Worm (Caenorhabditis elegans) whole organism, late embryonic: ENCODE data around the gene F22B5.10.
A peak's percentile ranks its signal among the peaks of the same experiment; 100 is the strongest.

Source experiments
- K09A11.1 ChIP-seq: sonication (generic microtip); optimal IDR thresholded peaks from 2 replicates; lab custom pipeline; 2017; ENCODE audit warnings: antibody characterized with exemption, mild to moderate bottlenecking, missing genetic modification characterization, missing compliant biosample characterization; ENCODE audit not compliant: insufficient read depth
- ama-1 ChIP-seq: fragments of 150-350 bp; optimal IDR thresholded peaks from 2 replicates; lab custom pipeline; 2014
- ceh-24 ChIP-seq: sonication (generic microtip); optimal IDR thresholded peaks from 2 replicates; lab custom pipeline; 2016; ENCODE audit warnings: mild to moderate bottlenecking, missing genetic modification characterization, missing compliant biosample characterization
- ceh-6 ChIP-seq: fragments of 200-800 bp; sonication (Bioruptor generic); optimal IDR thresholded peaks from 2 replicates; lab custom pipeline; 2018; ENCODE audit warnings: mild to moderate bottlenecking, missing genetic modification characterization, missing compliant biosample characterization
- elt-2 ChIP-seq: sonication (generic microtip); optimal IDR thresholded peaks from 2 replicates; lab custom pipeline; 2016; ENCODE audit warnings: missing genetic modification reagents, missing genetic modification characterization, missing compliant biosample characterization
- elt-4 ChIP-seq: sonication (generic microtip); optimal IDR thresholded peaks from 2 replicates; lab custom pipeline; 2016; ENCODE audit warnings: missing genetic modification characterization, missing compliant biosample characterization
- fkh-6 ChIP-seq: sonication (generic microtip); optimal IDR thresholded peaks from 2 replicates; lab custom pipeline; 2016; ENCODE audit warnings: missing genetic modification characterization, missing compliant biosample characterization
- lim-6 ChIP-seq: sonication (generic microtip); optimal IDR thresholded peaks from 2 replicates; lab custom pipeline; 2016; ENCODE audit warnings: missing genetic modification characterization, missing compliant biosample characterization
- lin-11 ChIP-seq: fragments of 200-800 bp; sonication (Bioruptor generic); optimal IDR thresholded peaks from 2 replicates; lab custom pipeline; 2018; ENCODE audit warnings: mild to moderate bottlenecking, missing genetic modification characterization, missing compliant biosample characterization
- nhr-11 ChIP-seq: fragments of 150-350 bp; optimal IDR thresholded peaks from 2 replicates; lab custom pipeline; 2014; ENCODE audit warnings: missing biosample characterization, missing genetic modification characterization
- pha-4 ChIP-seq: fragments of 150-350 bp; optimal IDR thresholded peaks from 2 replicates; lab custom pipeline; 2018; ENCODE audit warnings: missing biosample characterization, missing genetic modification reagents, missing genetic modification characterization
- tbx-2 ChIP-seq: sonication (generic microtip); optimal IDR thresholded peaks from 2 replicates; lab custom pipeline; 2016; ENCODE audit warnings: missing genetic modification characterization, missing compliant biosample characterization
- zip-5 ChIP-seq: sonication (generic microtip); optimal IDR thresholded peaks from 2 replicates; lab custom pipeline; 2016; ENCODE audit warnings: missing genetic modification characterization, missing compliant biosample characterization

DNA sequence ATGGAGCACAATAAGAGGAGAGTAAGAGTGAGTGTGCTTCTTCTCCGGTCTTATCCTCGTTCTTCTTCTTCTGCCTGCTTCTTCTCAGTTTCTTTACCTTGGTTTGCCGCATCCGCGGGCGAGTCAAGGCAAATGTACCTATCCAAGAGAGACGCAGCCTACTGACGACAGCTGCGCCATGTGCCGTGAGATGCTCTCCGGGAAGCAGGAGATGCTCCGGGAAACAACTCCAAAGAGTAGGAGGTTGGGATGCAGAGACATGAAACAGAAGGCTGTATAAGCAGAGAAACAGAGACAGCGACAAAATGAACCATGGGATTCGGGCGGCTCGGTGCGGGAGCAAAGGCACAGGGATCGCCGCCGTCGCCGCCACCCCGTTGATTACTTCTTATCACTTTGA is 32.0 kb downstream of the F22B5.10 start:
- no peak for TF ChIP-seq ama-1 (lab: Kevin White, UChicago)
- TF ChIP-seq pha-4 (tag; lab: Kevin White, UChicago) = no peak
- TF ChIP-seq ceh-6 (GFP tag; lab: Kevin White, UChicago) = no peak
- no peak for TF ChIP-seq elt-2 (tag; lab: Kevin White, UChicago)
- no peak for TF ChIP-seq ceh-24 (tag; lab: Kevin White, UChicago)
- no peak for TF ChIP-seq fkh-6 (tag; lab: Kevin White, UChicago)
- no peak for TF ChIP-seq lin-11
- peak; percentile 46 for TF ChIP-seq tbx-2 (tag; lab: Kevin White, UChicago)
- TF ChIP-seq elt-4 = no peak
- TF ChIP-seq nhr-11 (tag; lab: Kevin White, UChicago) = no peak
- TF ChIP-seq K09A11.1 = no peak
- no peak for TF ChIP-seq lim-6 (tag; lab: Kevin White, UChicago)
- TF ChIP-seq zip-5 (tag; lab: Kevin White, UChicago) = no peak
